Fruit fly (Drosophila melanogaster) whole organism, embryonic: ENCODE results near the gene Arfip.
A peak's percentile ranks its signal among the peaks of the same experiment; 100 is the strongest.

Experiments used
- ATbp ChIP-seq: fragments of 200-800 bp; sonication (Bioruptor generic); optimal IDR thresholded peaks from 2 replicates; lab custom pipeline; 2017; ENCODE audit warnings: missing biosample characterization, mild to moderate bottlenecking, missing genetic modification characterization, missing genetic modification reagents
- Adf1 ChIP-seq: fragments of 200-800 bp; sonication (Bioruptor generic); IDR thresholded peaks from 2 replicates; pipeline ENCODE4 v1.3.6; 2022; ENCODE audit warnings: missing biosample characterization, missing genetic modification characterization
- Bteb2 ChIP-seq: fragments of 200-800 bp; sonication (Bioruptor generic); optimal IDR thresholded peaks from 2 replicates; lab custom pipeline; 2016; ENCODE audit warnings: missing biosample characterization, missing genetic modification characterization
- CG10147 ChIP-seq: fragments of 200-800 bp; sonication (Bioruptor generic); optimal IDR thresholded peaks from 2 replicates; lab custom pipeline; 2019; ENCODE audit warnings: missing biosample characterization, mild to moderate bottlenecking, missing genetic modification characterization, moderate library complexity
- CG10209 ChIP-seq: fragments of 200-800 bp; sonication (Bioruptor generic); optimal IDR thresholded peaks from 3 replicates; lab custom pipeline; 2017; ENCODE audit warnings: missing biosample characterization, mild to moderate bottlenecking, missing genetic modification characterization, missing genetic modification reagents
- CG10979 ChIP-seq: fragments of 200-800 bp; sonication (Bioruptor generic); optimal IDR thresholded peaks from 2 replicates; lab custom pipeline; 2018; ENCODE audit warnings: missing biosample characterization, mild to moderate bottlenecking, missing genetic modification characterization, moderate library complexity
- CG11456 ChIP-seq: fragments of 200-800 bp; sonication (Bioruptor generic); IDR thresholded peaks from 3 replicates; pipeline ENCODE4 v1.3.6; 2022; ENCODE audit warnings: missing biosample characterization, missing genetic modification characterization
- CG11696 ChIP-seq: fragments of 200-800 bp; sonication (Bioruptor generic); IDR thresholded peaks from 2 replicates; pipeline ENCODE4 v1.3.6; 2022; ENCODE audit warnings: missing biosample characterization, missing genetic modification characterization
- CG14710 ChIP-seq: fragments of 200-800 bp; sonication (Bioruptor generic); optimal IDR thresholded peaks from 3 replicates; lab custom pipeline; 2019; ENCODE audit warnings: missing biosample characterization, mild to moderate bottlenecking, missing genetic modification characterization, moderate library complexity
- CG14860 ChIP-seq: fragments of 200-800 bp; sonication (Bioruptor generic); IDR thresholded peaks from 3 replicates; pipeline ENCODE4 v1.3.6; 2022; ENCODE audit warnings: missing biosample characterization, missing genetic modification characterization; ENCODE audit not compliant: partially characterized antibody
- CG17568 ChIP-seq: fragments of 200-800 bp; sonication (Bioruptor generic); optimal IDR thresholded peaks from 2 replicates; lab custom pipeline; 2018; ENCODE audit warnings: missing biosample characterization, mild to moderate bottlenecking, missing genetic modification characterization, moderate library complexity
- CG17912 ChIP-seq: fragments of 200-800 bp; sonication (Bioruptor generic); optimal IDR thresholded peaks from 2 replicates; lab custom pipeline; 2018; ENCODE audit warnings: missing biosample characterization, mild to moderate bottlenecking, missing genetic modification characterization
- CG4424 ChIP-seq: fragments of 200-800 bp; sonication (Bioruptor generic); optimal IDR thresholded peaks from 3 replicates; lab custom pipeline; 2016; ENCODE audit warnings: missing biosample characterization, missing genetic modification characterization
- CG4820 ChIP-seq: fragments of 200-800 bp; sonication (Bioruptor generic); optimal IDR thresholded peaks from 3 replicates; lab custom pipeline; 2016; ENCODE audit warnings: missing biosample characterization, missing genetic modification characterization
- CG5953 ChIP-seq: fragments of 200-800 bp; sonication (Bioruptor generic); IDR thresholded peaks from 2 replicates; pipeline ENCODE4 v1.3.6; 2022; ENCODE audit warnings: missing biosample characterization, missing genetic modification characterization
- CG7928 ChIP-seq: fragments of 200-800 bp; sonication (Bioruptor generic); optimal IDR thresholded peaks from 2 replicates; lab custom pipeline; 2017; ENCODE audit warnings: missing biosample characterization, mild to moderate bottlenecking, missing genetic modification characterization
- CG8281 ChIP-seq: fragments of 200-800 bp; sonication (Bioruptor generic); optimal IDR thresholded peaks from 2 replicates; lab custom pipeline; 2018; ENCODE audit warnings: missing biosample characterization, mild to moderate bottlenecking, missing genetic modification characterization, moderate library complexity
- CG8478 ChIP-seq: fragments of >200 bp; optimal IDR thresholded peaks from 2 replicates; lab custom pipeline; 2018
- CG9817 ChIP-seq: fragments of 200-800 bp; sonication (Bioruptor generic); optimal IDR thresholded peaks from 2 replicates; lab custom pipeline; 2018; ENCODE audit warnings: missing biosample characterization, mild to moderate bottlenecking, missing genetic modification characterization, moderate library complexity
- Doc3 ChIP-seq: fragments of 200-800 bp; sonication (Bioruptor generic); IDR thresholded peaks from 3 replicates; pipeline ENCODE4 v1.3.6; 2022; ENCODE audit warnings: missing biosample characterization, missing genetic modification characterization; ENCODE audit not compliant: partially characterized antibody
- Dp ChIP-seq: fragments of 200-800 bp; sonication (Bioruptor generic); optimal IDR thresholded peaks from 2 replicates; lab custom pipeline; 2018; ENCODE audit warnings: missing biosample characterization, mild to moderate bottlenecking, missing genetic modification characterization, moderate library complexity
- Drgx ChIP-seq: fragments of 200-800 bp; sonication (Bioruptor generic); IDR thresholded peaks from 2 replicates; pipeline ENCODE4 v1.3.6; 2022; ENCODE audit warnings: missing biosample characterization, missing genetic modification characterization
- Ets65A ChIP-seq: fragments of 200-800 bp; sonication (Bioruptor generic); peaks from one replicate; lab custom pipeline; 2016; ENCODE audit warnings: missing biosample characterization, missing genetic modification characterization
- Fer2 ChIP-seq: fragments of 200-800 bp; sonication (Bioruptor generic); optimal IDR thresholded peaks from 2 replicates; lab custom pipeline; 2018; ENCODE audit warnings: missing biosample characterization, mild to moderate bottlenecking, missing genetic modification characterization, moderate library complexity
- Fer3 ChIP-seq: fragments of 200-800 bp; sonication (Bioruptor generic); optimal IDR thresholded peaks from 2 replicates; lab custom pipeline; 2018; ENCODE audit warnings: missing biosample characterization, mild to moderate bottlenecking, missing genetic modification characterization, moderate library complexity
- HLH54F ChIP-seq: fragments of 200-800 bp; sonication (Bioruptor generic); optimal IDR thresholded peaks from 3 replicates; lab custom pipeline; 2016; ENCODE audit warnings: missing biosample characterization, missing genetic modification characterization
- Lhr ChIP-seq: fragments of 200-800 bp; sonication (Bioruptor generic); optimal IDR thresholded peaks from 3 replicates; lab custom pipeline; 2017; ENCODE audit warnings: mild to moderate bottlenecking, missing biosample characterization, missing genetic modification reagents, missing genetic modification characterization
- NC2β ChIP-seq: fragments of 200-800 bp; sonication (Bioruptor generic); optimal IDR thresholded peaks from 2 replicates; lab custom pipeline; 2016; ENCODE audit warnings: missing biosample characterization, missing genetic modification characterization
- Xbp1 ChIP-seq: fragments of 200-800 bp; sonication (Bioruptor generic); optimal IDR thresholded peaks from 3 replicates; lab custom pipeline; 2016; ENCODE audit warnings: missing biosample characterization, mild to moderate bottlenecking, missing genetic modification characterization
- Xrp1 ChIP-seq: fragments of 200-800 bp; sonication (Bioruptor generic); IDR thresholded peaks from 2 replicates; pipeline ENCODE4 v1.3.6; 2022; ENCODE audit warnings: missing biosample characterization, missing genetic modification characterization
- ap ChIP-seq: fragments of 200-800 bp; sonication (Bioruptor generic); IDR thresholded peaks from 2 replicates; pipeline ENCODE4 v1.3.6; 2022; ENCODE audit warnings: missing biosample characterization, missing genetic modification characterization
- ase ChIP-seq: fragments of 200-800 bp; sonication (Bioruptor generic); IDR thresholded peaks from 3 replicates; pipeline ENCODE4 v1.3.6; 2022; ENCODE audit warnings: missing biosample characterization, missing genetic modification characterization
- cg ChIP-seq: fragments of 200-800 bp; sonication (Bioruptor generic); optimal IDR thresholded peaks from 3 replicates; lab custom pipeline; 2019; ENCODE audit warnings: missing biosample characterization, mild to moderate bottlenecking, missing genetic modification characterization, moderate library complexity
- dimm ChIP-seq: fragments of 200-800 bp; sonication (Bioruptor generic); IDR thresholded peaks from 2 replicates; pipeline ENCODE4 v1.3.6; 2022; ENCODE audit warnings: missing biosample characterization, missing genetic modification characterization
- ewg ChIP-seq: fragments of 200-800 bp; sonication (Bioruptor generic); optimal IDR thresholded peaks from 3 replicates; lab custom pipeline; 2017; ENCODE audit warnings: mild to moderate bottlenecking, missing biosample characterization, missing genetic modification reagents, missing genetic modification characterization
- fd3F ChIP-seq: fragments of 200-800 bp; sonication (Bioruptor generic); optimal IDR thresholded peaks from 2 replicates; lab custom pipeline; 2018; ENCODE audit warnings: missing biosample characterization, mild to moderate bottlenecking, missing genetic modification characterization, moderate library complexity
- gfzf ChIP-seq: fragments of 200-800 bp; sonication (Bioruptor generic); optimal IDR thresholded peaks from 2 replicates; lab custom pipeline; 2016; ENCODE audit warnings: missing biosample characterization, mild to moderate bottlenecking, missing genetic modification characterization, moderate library complexity
- gsb ChIP-seq: fragments of 200-800 bp; sonication (Bioruptor generic); IDR thresholded peaks from 2 replicates; pipeline ENCODE4 v1.3.6; 2022; ENCODE audit warnings: missing biosample characterization, missing genetic modification characterization
- h ChIP-seq: fragments of >200 bp; optimal IDR thresholded peaks from 2 replicates; lab custom pipeline; 2017
- ind ChIP-seq: fragments of 200-800 bp; sonication (Bioruptor generic); optimal IDR thresholded peaks from 3 replicates; lab custom pipeline; 2016; ENCODE audit warnings: missing biosample characterization, missing genetic modification characterization
- nerfin-1 ChIP-seq: fragments of 200-800 bp; sonication (Bioruptor generic); optimal IDR thresholded peaks from 3 replicates; lab custom pipeline; 2019; ENCODE audit warnings: missing biosample characterization, mild to moderate bottlenecking, missing genetic modification characterization, moderate library complexity
- phol ChIP-seq: fragments of 200-800 bp; sonication (Bioruptor generic); optimal IDR thresholded peaks from 3 replicates; lab custom pipeline; 2018; ENCODE audit warnings: missing biosample characterization, mild to moderate bottlenecking, missing genetic modification characterization, moderate library complexity
- prd ChIP-seq, 3 experiments: fragments of >200 bp in 2 of 3; fragments of 200-800 bp in 1 of 3; sonication (Bioruptor generic) in 1 of 3; optimal IDR thresholded peaks in 2 of 3; IDR thresholded peaks in 1 of 3; 2 replicates in 2 of 3; 3 replicates in 1 of 3; pipeline versions ENCODE4 v1.3.6 to Lab custom; 2017 to 2022; ENCODE audit warnings: missing biosample characterization in 1 of 3, missing genetic modification characterization in 1 of 3
- sens-2 ChIP-seq: fragments of 200-800 bp; sonication (Bioruptor generic); IDR thresholded peaks from 2 replicates; pipeline ENCODE4 v1.3.6; 2022; ENCODE audit warnings: missing biosample characterization, missing genetic modification characterization
- shn ChIP-seq: fragments of 200-800 bp; sonication (Bioruptor generic); optimal IDR thresholded peaks from 3 replicates; lab custom pipeline; 2016; ENCODE audit warnings: missing biosample characterization, missing genetic modification characterization
- sug ChIP-seq: fragments of 200-800 bp; optimal IDR thresholded peaks from 2 replicates; lab custom pipeline; 2019; ENCODE audit warnings: missing biosample characterization, mild to moderate bottlenecking, missing genetic modification characterization, moderate library complexity
- tap ChIP-seq: fragments of 200-800 bp; optimal IDR thresholded peaks from 3 replicates; lab custom pipeline; 2019; ENCODE audit warnings: missing biosample characterization, mild to moderate bottlenecking, missing genetic modification characterization, moderate library complexity
- tna ChIP-seq: fragments of 200-800 bp; sonication (Bioruptor generic); IDR thresholded peaks from 2 replicates; pipeline ENCODE4 v1.3.6; 2022; ENCODE audit warnings: missing biosample characterization, missing genetic modification characterization; ENCODE audit not compliant: partially characterized antibody
- tup ChIP-seq: fragments of 200-800 bp; sonication (Bioruptor generic); optimal IDR thresholded peaks from 2 replicates; lab custom pipeline; 2016; ENCODE audit warnings: missing biosample characterization, mild to moderate bottlenecking, missing genetic modification characterization, moderate library complexity
- tx ChIP-seq: fragments of 200-800 bp; sonication (Bioruptor generic); optimal IDR thresholded peaks from 2 replicates; lab custom pipeline; 2016; ENCODE audit warnings: missing biosample characterization, missing genetic modification characterization
- zfh2 ChIP-seq: fragments of 200-800 bp; sonication (Bioruptor generic); optimal IDR thresholded peaks from 2 replicates; lab custom pipeline; 2016; ENCODE audit warnings: missing biosample characterization, missing genetic modification characterization

Arfip gene

dm6 chr3R:11200885-11201421, 33.9 kb downstream of the Arfip start (continued):
- TF ChIP-seq phol (tag; lab: Kevin White, UChicago) (peak; percentile 53), Fer3 (tag; lab: Kevin White, UChicago) (peak; percentile 63), HLH54F (GFP tag; lab: Kevin White, UChicago) (no peak), Bteb2 (GFP tag; lab: Kevin White, UChicago) (no peak), Fer2 (tag; lab: Kevin White, UChicago) (no peak), Lhr (GFP tag; lab: Kevin White, UChicago) (no peak), CG4820 (GFP tag; lab: Kevin White, UChicago) (peak; percentile 28), Drgx (GFP tag; lab: Robert Waterston, UW) (peak; percentile 47), CG4424 (GFP tag; lab: Kevin White, UChicago) (peak; percentile 36), CG14860 (GFP tag; lab: Robert Waterston, UW) (no peak), dimm (GFP tag; lab: Robert Waterston, UW) (no peak), cg (GFP tag; lab: Kevin White, UChicago) (no peak), Xrp1 (no peak), Adf1 (GFP tag; lab: Robert Waterston, UW) (peak; percentile 34; the same call in 1 of the 2 replicates), sug (peak; percentile 74), prd (optimal IDR thresholded peaks at IDR 0.05; lab: Kevin White, UChicago) (no peak), prd (GFP tag; IDR thresholded peaks at IDR 0.05; lab: Robert Waterston, UW) (peak; percentile 67), Doc3 (no peak), shn (no peak), CG5953 (GFP tag; lab: Robert Waterston, UW) (no peak), ATbp (GFP tag; lab: Kevin White, UChicago) (no peak), CG10147 (peak; percentile 31), CG9817 (tag; lab: Kevin White, UChicago) (peak; percentile 34), CG10979 (peak; percentile 18), h (no peak), tup (no peak), ewg (no peak), gsb (GFP tag; lab: Robert Waterston, UW) (no peak), CG8478 (lab: Kevin White, UChicago) (no peak), ind (peak; percentile 61), CG11696 (GFP tag; lab: Robert Waterston, UW) (no peak), ase (GFP tag; lab: Robert Waterston, UW) (no peak), ap (GFP tag; lab: Robert Waterston, UW) (no peak), fd3F (GFP tag; lab: Kevin White, UChicago) (peak; percentile 15), tna (GFP tag; lab: Robert Waterston, UW) (no peak), CG10209 (peak; percentile 55), Ets65A (GFP tag; lab: Kevin White, UChicago) (no peak), NC2β (no peak), tx (GFP tag; lab: Kevin White, UChicago) (no peak), sens-2 (GFP tag; lab: Robert Waterston, UW) (no peak), CG11456 (GFP tag; lab: Robert Waterston, UW) (no peak), CG14710 (tag; lab: Kevin White, UChicago) (no peak), tap (tag; lab: Kevin White, UChicago) (peak; percentile 47), CG17568 (GFP tag; lab: Kevin White, UChicago) (peak; percentile 55), gfzf (GFP tag; lab: Kevin White, UChicago) (no peak), nerfin-1 (tag; lab: Kevin White, UChicago) (no peak), CG7928 (GFP tag; lab: Kevin White, UChicago) (no peak), CG17912 (GFP tag; lab: Kevin White, UChicago) (no peak), Dp (GFP tag; lab: Kevin White, UChicago) (no peak), Xbp1 (peak; percentile 63), zfh2 (GFP tag; lab: Kevin White, UChicago) (peak; percentile 28), CG8281 (tag; lab: Kevin White, UChicago) (peak; percentile 2)
